Fruit fly (Drosophila melanogaster) whole organism, prepupa: ENCODE measurements around the gene CG34300.
A peak's percentile ranks its signal among the peaks of the same experiment; 100 is the strongest.

ENCODE experiments used
- Blimp-1 ChIP-seq: fragments of 200-800 bp; sonication (Bioruptor generic); optimal IDR thresholded peaks from 3 replicates; lab custom pipeline; 2017; ENCODE audit warnings: missing biosample characterization, missing genetic modification characterization, mild to moderate bottlenecking, moderate library complexity, missing genetic modification reagents
- CG10631 ChIP-seq: fragments of 200-800 bp; sonication (Bioruptor generic); optimal IDR thresholded peaks from 2 replicates; lab custom pipeline; 2016; ENCODE audit warnings: missing biosample characterization, missing genetic modification characterization
- CG10669 ChIP-seq: fragments of 200-800 bp; sonication (Bioruptor generic); optimal IDR thresholded peaks from 3 replicates; lab custom pipeline; 2018; ENCODE audit warnings: missing biosample characterization, mild to moderate bottlenecking, missing genetic modification characterization, moderate library complexity
- CG11762 ChIP-seq: fragments of 200-800 bp; sonication (Bioruptor generic); optimal IDR thresholded peaks from 3 replicates; lab custom pipeline; 2016; ENCODE audit warnings: missing biosample characterization, missing genetic modification characterization; ENCODE audit not compliant: insufficient read depth
- CG15336 ChIP-seq: fragments of 200-800 bp; sonication (Bioruptor generic); IDR thresholded peaks from 2 replicates; pipeline ENCODE4 v1.3.6; 2022; ENCODE audit warnings: missing biosample characterization, missing genetic modification characterization
- CG1621 ChIP-seq: fragments of 200-800 bp; sonication (Bioruptor generic); optimal IDR thresholded peaks from 3 replicates; lab custom pipeline; 2018; ENCODE audit warnings: missing biosample characterization, mild to moderate bottlenecking, missing genetic modification characterization
- CG3032 ChIP-seq: fragments of 200-800 bp; optimal IDR thresholded peaks from 2 replicates; lab custom pipeline; 2019; ENCODE audit warnings: missing biosample characterization, mild to moderate bottlenecking, missing genetic modification characterization, moderate library complexity
- CG31627 ChIP-seq: fragments of 200-800 bp; sonication (Bioruptor generic); optimal IDR thresholded peaks from 3 replicates; lab custom pipeline; 2016; ENCODE audit warnings: missing biosample characterization, missing genetic modification characterization
- CG32006 ChIP-seq: fragments of 200-800 bp; sonication (Bioruptor generic); optimal IDR thresholded peaks from 3 replicates; lab custom pipeline; 2017; ENCODE audit warnings: missing biosample characterization, mild to moderate bottlenecking, missing genetic modification characterization
- CG34406 ChIP-seq: fragments of 200-800 bp; sonication (Bioruptor generic); optimal IDR thresholded peaks from 3 replicates; lab custom pipeline; 2016; ENCODE audit warnings: missing biosample characterization, missing genetic modification characterization
- CG3919 ChIP-seq: fragments of 200-800 bp; sonication (Bioruptor generic); optimal IDR thresholded peaks from 3 replicates; lab custom pipeline; 2016; ENCODE audit warnings: missing biosample characterization, missing genetic modification characterization
- CG6163 ChIP-seq: fragments of 200-800 bp; sonication (Bioruptor generic); IDR thresholded peaks from 3 replicates; pipeline ENCODE4 v1.3.6; 2022; ENCODE audit warnings: missing biosample characterization, missing genetic modification characterization
- CG6276 ChIP-seq: fragments of 200-800 bp; sonication (Bioruptor generic); optimal IDR thresholded peaks from 2 replicates; lab custom pipeline; 2017; ENCODE audit warnings: missing biosample characterization, mild to moderate bottlenecking, missing genetic modification characterization
- CG6792 ChIP-seq: fragments of 200-800 bp; sonication (Bioruptor generic); optimal IDR thresholded peaks from 3 replicates; lab custom pipeline; 2016; ENCODE audit warnings: missing biosample characterization, missing genetic modification characterization
- CG6808 ChIP-seq: fragments of 200-800 bp; sonication (Bioruptor generic); optimal IDR thresholded peaks from 3 replicates; lab custom pipeline; 2017; ENCODE audit warnings: missing biosample characterization, missing genetic modification characterization, mild to moderate bottlenecking, moderate library complexity, missing genetic modification reagents
- CG6854 ChIP-seq: fragments of 200-800 bp; sonication (Bioruptor generic); optimal IDR thresholded peaks from 2 replicates; lab custom pipeline; 2017; ENCODE audit warnings: missing biosample characterization, mild to moderate bottlenecking, missing genetic modification characterization
- CG7368 ChIP-seq: fragments of 200-800 bp; sonication (Bioruptor generic); optimal IDR thresholded peaks from 3 replicates; lab custom pipeline; 2016; ENCODE audit warnings: missing biosample characterization, missing genetic modification characterization
- CG8119 ChIP-seq: fragments of 200-800 bp; sonication (Bioruptor generic); IDR thresholded peaks from 3 replicates; pipeline ENCODE4 v1.3.6; 2022; ENCODE audit warnings: missing biosample characterization, missing genetic modification characterization
- CG8319 ChIP-seq: fragments of 200-800 bp; sonication (Bioruptor generic); optimal IDR thresholded peaks from 3 replicates; lab custom pipeline; 2016; ENCODE audit warnings: missing biosample characterization, missing genetic modification characterization
- Eip75B ChIP-seq: fragments of 200-800 bp; sonication (Bioruptor generic); optimal IDR thresholded peaks from 3 replicates; lab custom pipeline; 2016; ENCODE audit warnings: missing biosample characterization, missing genetic modification characterization
- Eip78C ChIP-seq: fragments of 200-800 bp; sonication (Bioruptor generic); peaks from one replicate; lab custom pipeline; 2016; ENCODE audit warnings: missing biosample characterization, missing genetic modification characterization
- Ets21C ChIP-seq: fragments of 200-800 bp; sonication (Bioruptor generic); optimal IDR thresholded peaks from 3 replicates; lab custom pipeline; 2016; ENCODE audit warnings: missing biosample characterization, missing genetic modification characterization
- Ets96B ChIP-seq: fragments of 200-800 bp; optimal IDR thresholded peaks from 2 replicates; lab custom pipeline; 2019; ENCODE audit warnings: missing biosample characterization, mild to moderate bottlenecking, missing genetic modification characterization, moderate library complexity
- Gug ChIP-seq: fragments of 200-800 bp; sonication (Bioruptor generic); IDR thresholded peaks from 2 replicates; pipeline ENCODE4 v1.3.6; 2022; ENCODE audit warnings: missing biosample characterization, missing genetic modification characterization
- Hr38 ChIP-seq: sonication (Bioruptor generic); optimal IDR thresholded peaks from 2 replicates; lab custom pipeline; 2016; ENCODE audit warnings: missing biosample characterization, missing genetic modification characterization
- Hr39 ChIP-seq: fragments of 200-800 bp; sonication (Bioruptor generic); optimal IDR thresholded peaks from 2 replicates; lab custom pipeline; 2016; ENCODE audit warnings: missing biosample characterization, missing genetic modification characterization
- Hr4 ChIP-seq: fragments of 200-800 bp; sonication (Bioruptor generic); optimal IDR thresholded peaks from 3 replicates; lab custom pipeline; 2016; ENCODE audit warnings: missing biosample characterization, missing genetic modification characterization
- Lpt ChIP-seq: fragments of 200-800 bp; sonication (Bioruptor generic); optimal IDR thresholded peaks from 3 replicates; lab custom pipeline; 2016; ENCODE audit warnings: missing biosample characterization, missing genetic modification characterization
- Smox ChIP-seq: fragments of 200-800 bp; sonication (Bioruptor generic); optimal IDR thresholded peaks from 3 replicates; lab custom pipeline; 2016; ENCODE audit warnings: missing biosample characterization, missing genetic modification characterization
- Sox102F ChIP-seq: fragments of 200-800 bp; sonication (Bioruptor generic); optimal IDR thresholded peaks from 2 replicates; lab custom pipeline; 2016; ENCODE audit warnings: missing biosample characterization, mild to moderate bottlenecking, missing genetic modification characterization
- Sox15 ChIP-seq: fragments of 200-800 bp; sonication (Bioruptor generic); optimal IDR thresholded peaks from 3 replicates; lab custom pipeline; 2016; ENCODE audit warnings: missing biosample characterization, missing genetic modification characterization
- achi ChIP-seq: fragments of 200-800 bp; sonication (Bioruptor generic); optimal IDR thresholded peaks from 3 replicates; lab custom pipeline; 2016; ENCODE audit warnings: missing biosample characterization, missing genetic modification characterization
- acj6 ChIP-seq: fragments of 200-800 bp; sonication (Bioruptor generic); optimal IDR thresholded peaks from 3 replicates; lab custom pipeline; 2016; ENCODE audit warnings: missing biosample characterization, missing genetic modification characterization
- cyc ChIP-seq: fragments of 200-800 bp; sonication (Bioruptor generic); optimal IDR thresholded peaks from 3 replicates; lab custom pipeline; 2016; ENCODE audit warnings: missing biosample characterization, missing genetic modification characterization
- dsx ChIP-seq: fragments of 200-800 bp; optimal IDR thresholded peaks from 3 replicates; lab custom pipeline; 2019; ENCODE audit warnings: missing biosample characterization, mild to moderate bottlenecking, missing genetic modification characterization, moderate library complexity; ENCODE audit not compliant: poor library complexity, severe bottlenecking
- eg ChIP-seq: fragments of 200-800 bp; sonication (Bioruptor generic); IDR thresholded peaks from 3 replicates; pipeline ENCODE4 v1.3.6; 2022; ENCODE audit warnings: missing biosample characterization, missing genetic modification characterization
- esn ChIP-seq: fragments of 200-800 bp; sonication (Bioruptor generic); optimal IDR thresholded peaks from 2 replicates; lab custom pipeline; 2016; ENCODE audit warnings: missing biosample characterization, mild to moderate bottlenecking, missing genetic modification characterization, moderate library complexity
- fd59A ChIP-seq: fragments of 200-800 bp; sonication (Bioruptor generic); optimal IDR thresholded peaks from 2 replicates; lab custom pipeline; 2017; ENCODE audit warnings: missing biosample characterization, mild to moderate bottlenecking, missing genetic modification characterization, missing genetic modification reagents
- fd85E ChIP-seq: fragments of 200-800 bp; sonication (Bioruptor generic); optimal IDR thresholded peaks from 3 replicates; lab custom pipeline; 2016; ENCODE audit warnings: missing biosample characterization, missing genetic modification characterization
- fkh ChIP-seq: fragments of 200-800 bp; sonication (Bioruptor generic); optimal IDR thresholded peaks from 3 replicates; lab custom pipeline; 2017; ENCODE audit warnings: missing biosample characterization, mild to moderate bottlenecking, missing genetic modification characterization, moderate library complexity
- lz ChIP-seq: fragments of 200-800 bp; sonication (Bioruptor generic); optimal IDR thresholded peaks from 3 replicates; lab custom pipeline; 2016; ENCODE audit warnings: missing biosample characterization, missing genetic modification characterization
- salr ChIP-seq, 2 experiments: fragments of 200-800 bp; sonication (Bioruptor generic); optimal IDR thresholded peaks; 3 replicates each; lab custom pipeline; 2016 to 2018; ENCODE audit warnings: missing biosample characterization in 2 of 2, missing genetic modification characterization in 2 of 2, mild to moderate bottlenecking in 1 of 2
- spab ChIP-seq: fragments of 200-800 bp; sonication (Bioruptor generic); optimal IDR thresholded peaks from 2 replicates; lab custom pipeline; 2017; ENCODE audit warnings: missing biosample characterization, mild to moderate bottlenecking, missing genetic modification characterization, missing genetic modification reagents
- svp ChIP-seq: fragments of 200-800 bp; sonication (Bioruptor generic); peaks from one replicate; lab custom pipeline; 2016; ENCODE audit warnings: missing biosample characterization, missing genetic modification characterization
- topi ChIP-seq: fragments of 200-800 bp; sonication (Bioruptor generic); optimal IDR thresholded peaks from 3 replicates; lab custom pipeline; 2016; ENCODE audit warnings: missing biosample characterization, missing genetic modification characterization
- vri ChIP-seq: fragments of 200-800 bp; sonication (Bioruptor generic); optimal IDR thresholded peaks from 3 replicates; lab custom pipeline; 2016; ENCODE audit warnings: missing biosample characterization, mild to moderate bottlenecking, missing genetic modification characterization

CG34300 gene

dm6 chr3R:30336100-30336499 is 29.7 kb upstream of the CG34300 start (continued):
- TF ChIP-seq Sox102F (GFP tag; lab: Kevin White, UChicago) (peak; percentile 60), Hr4 (peak; percentile 72), CG34406 (GFP tag; lab: Kevin White, UChicago) (peak; percentile 74), Sox15 (peak; percentile 52), Blimp-1 (peak; percentile 17), CG3919 (GFP tag; lab: Kevin White, UChicago) (peak; percentile 87), Eip78C (GFP tag; lab: Kevin White, UChicago) (peak; percentile 96), lz (peak; percentile 76), CG10669 (peak; percentile 88), Gug (GFP tag; lab: Robert Waterston, UW) (peak; percentile 68), CG32006 (GFP tag; lab: Kevin White, UChicago) (peak; percentile 68), salr (GFP tag; optimal IDR thresholded peaks at IDR 0.05; lab: Kevin White, UChicago) (peak; percentile 32 to 48), Lpt (peak; percentile 68), Eip75B (GFP tag; lab: Kevin White, UChicago) (peak; percentile 86), CG6808 (peak; percentile 75), CG6792 (peak; percentile 81), svp (GFP tag; lab: Kevin White, UChicago) (peak; percentile 91), achi (peak; percentile 84), CG31627 (GFP tag; lab: Kevin White, UChicago) (peak; percentile 74), Ets21C (GFP tag; lab: Kevin White, UChicago) (peak; percentile 44)

DNA sequence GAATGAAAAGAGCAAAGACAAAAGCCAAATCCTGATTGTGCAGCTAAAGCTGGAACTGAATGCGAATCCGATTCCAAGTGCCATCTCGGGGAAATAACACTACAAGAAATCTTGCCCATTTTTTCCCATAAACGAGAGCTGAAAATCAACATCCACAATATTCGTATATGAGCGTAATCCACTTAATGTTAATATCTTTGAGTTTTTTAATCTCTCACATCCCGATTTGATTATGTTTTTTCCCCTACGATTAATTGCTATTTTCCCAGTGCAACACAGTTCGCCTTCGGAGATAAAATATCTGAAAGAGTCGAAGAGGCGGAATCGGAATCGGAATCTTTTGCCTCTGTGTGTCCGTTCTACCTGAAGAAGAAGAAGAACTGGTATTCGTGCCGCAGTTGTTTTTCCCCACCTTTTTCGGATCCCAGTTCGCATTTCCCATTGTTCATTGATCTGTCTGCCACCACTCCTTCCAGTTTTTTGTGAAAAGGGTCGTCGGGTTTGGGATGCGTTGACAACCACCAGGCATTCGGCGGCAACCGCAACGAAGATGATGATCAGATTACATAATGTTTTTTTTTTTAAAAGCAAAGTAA is 28.0 kb upstream of the CG34300 start:
- TF ChIP-seq Gug (GFP tag; lab: Robert Waterston, UW) (peak; percentile 49), CG34406 (GFP tag; lab: Kevin White, UChicago) (peak; percentile 76), CG15336 (GFP tag; lab: Robert Waterston, UW) (peak; percentile 61), CG31627 (GFP tag; lab: Kevin White, UChicago) (peak; percentile 89), fkh (no peak), CG6792 (peak; percentile 82), vri (GFP tag; lab: Kevin White, UChicago) (peak; percentile 64), CG6276 (GFP tag; lab: Kevin White, UChicago) (peak; percentile 1), topi (peak; percentile 90), CG8319 (GFP tag; lab: Kevin White, UChicago) (peak; percentile 68), Smox (GFP tag; lab: Kevin White, UChicago) (peak; percentile 89), eg (peak; percentile 67; the same call in 2 of the 3 replicates), Hr4 (no peak), CG6854 (GFP tag; lab: Kevin White, UChicago) (peak; percentile 63), Eip78C (GFP tag; lab: Kevin White, UChicago) (peak; percentile 96), lz (peak; percentile 83), salr (GFP tag; optimal IDR thresholded peaks at IDR 0.05; lab: Kevin White, UChicago) (peak; percentile 51 to 68), CG7368 (GFP tag; lab: Kevin White, UChicago) (peak; percentile 73), CG10631 (GFP tag; lab: Kevin White, UChicago) (peak; percentile 86), Lpt (peak; percentile 43), CG3919 (GFP tag; lab: Kevin White, UChicago) (peak; percentile 86), esn (peak; percentile 92), cyc (peak; percentile 88), Ets96B (tag; lab: Kevin White, UChicago) (peak; percentile 82), CG6163 (GFP tag; lab: Robert Waterston, UW) (peak; percentile 88), Eip75B (GFP tag; lab: Kevin White, UChicago) (peak; percentile 82), CG11762 (GFP tag; lab: Kevin White, UChicago) (peak; percentile 61), CG3032 (tag; lab: Kevin White, UChicago) (peak; percentile 72), CG8119 (GFP tag; lab: Robert Waterston, UW) (peak; percentile 48; the same call in 2 of the 3 replicates), CG1621 (tag; lab: Kevin White, UChicago) (peak; percentile 74), spab (GFP tag; lab: Kevin White, UChicago) (peak; percentile 66), Ets21C (GFP tag; lab: Kevin White, UChicago) (peak; percentile 79), svp (GFP tag; lab: Kevin White, UChicago) (peak; percentile 96), fd85E (GFP tag; lab: Kevin White, UChicago) (no peak), acj6 (GFP tag; lab: Kevin White, UChicago) (peak; percentile 81), dsx (peak; percentile 73), Hr39 (GFP tag; lab: Kevin White, UChicago) (peak; percentile 88), achi (peak; percentile 79), CG10669 (peak; percentile 84), Hr38 (GFP tag; lab: Kevin White, UChicago) (no peak), Blimp-1 (peak; percentile 51), CG32006 (GFP tag; lab: Kevin White, UChicago) (peak; percentile 58), fd59A (GFP tag; lab: Kevin White, UChicago) (peak; percentile 46)
